Fruit fly (Drosophila melanogaster): ENCODE results near the gene Kots.

Gene Kots

dm6 chr3R:13984922-13985581 lies 21.1 kb upstream of the Kots start (continued):
- TF ChIP-seq gro (GFP tag; optimal IDR thresholded peaks at IDR 0.05) (no peak), CG2199 (GFP tag; IDR thresholded peaks at IDR 0.05) (no peak), Dfd (GFP tag; optimal IDR thresholded peaks at IDR 0.05) (no peak), grau (tag; optimal IDR thresholded peaks at IDR 0.05) (peak; percentile 74), al (GFP tag; IDR thresholded peaks at IDR 0.05) (no peak), grn (GFP tag; optimal IDR thresholded peaks at IDR 0.05) (no peak), danr (GFP tag; IDR thresholded peaks at IDR 0.05) (no peak), rib (GFP tag; IDR thresholded peaks at IDR 0.05) (0 out of 2 replicates have a peak, but pooled peaks have one; percentile 9), Hmx (GFP tag; optimal IDR thresholded peaks at IDR 0.05) (no peak), CG15514 (GFP tag; optimal IDR thresholded peaks at IDR 0.05) (no peak), CG2712 (tag; optimal IDR thresholded peaks at IDR 0.05) (peak; percentile 91), Fer1 (GFP tag; optimal IDR thresholded peaks at IDR 0.05) (peak; percentile 33), Bteb2 (GFP tag; optimal IDR thresholded peaks at IDR 0.05) (peak; percentile 45), CG3995 (GFP tag; optimal IDR thresholded peaks at IDR 0.05) (no peak), CG7987 (GFP tag; optimal IDR thresholded peaks at IDR 0.05) (no peak), caup (GFP tag; optimal IDR thresholded peaks at IDR 0.05; ENCODE audit: severe bottlenecking) (no peak), phol (tag; optimal IDR thresholded peaks at IDR 0.05) (peak; percentile 85), CG17568 (GFP tag; optimal IDR thresholded peaks at IDR 0.05) (peak; percentile 41), lbe (GFP tag; optimal IDR thresholded peaks at IDR 0.05) (peak; percentile 1), HLHmδ (GFP tag; optimal IDR thresholded peaks at IDR 0.05) (no peak), Bdp1 (GFP tag; optimal IDR thresholded peaks at IDR 0.05) (peak; percentile 29), Rx (GFP tag; IDR thresholded peaks at IDR 0.05) (0 out of 2 replicates have a peak, but pooled peaks have one; percentile 22), ems (GFP tag; optimal IDR thresholded peaks at IDR 0.05) (peak; percentile 59), CG11560 (tag; IDR thresholded peaks at IDR 0.05) (no peak), HmgD (GFP tag; optimal IDR thresholded peaks at IDR 0.05) (no peak), CG2129 (GFP tag; IDR thresholded peaks at IDR 0.05; ENCODE audit: partially characterized antibody) (no peak), MESR4 (GFP tag; optimal IDR thresholded peaks at IDR 0.05) (no peak), CG14710 (tag; optimal IDR thresholded peaks at IDR 0.05) (peak; percentile 89), C15 (GFP tag; IDR thresholded peaks at IDR 0.05) (no peak), Chrac-16 (GFP tag; optimal IDR thresholded peaks at IDR 0.05) (peak; percentile 71), Dip3 (GFP tag; optimal IDR thresholded peaks at IDR 0.05) (peak; percentile 33), crol (GFP tag; IDR thresholded peaks at IDR 0.05) (no peak), zf30C (GFP tag; optimal IDR thresholded peaks at IDR 0.05) (peak; percentile 82), amos (GFP tag; IDR thresholded peaks at IDR 0.05; ENCODE audit: partially characterized antibody) (no peak), nmo (GFP tag; optimal IDR thresholded peaks at IDR 0.05) (peak; percentile 79), Hr3 (GFP tag; optimal IDR thresholded peaks at IDR 0.05) (peak; percentile 59), CG12391 (tag; optimal IDR thresholded peaks at IDR 0.05) (peak; percentile 80), Spps (tag; optimal IDR thresholded peaks at IDR 0.05) (peak; percentile 72), exex (tag; optimal IDR thresholded peaks at IDR 0.05) (no peak), CG11247 (GFP tag; IDR thresholded peaks at IDR 0.05) (peak; percentile 49; the same call in 1 of the 2 replicates), CG10462 (GFP tag; optimal IDR thresholded peaks at IDR 0.05) (peak; percentile 62), CG2120 (GFP tag; optimal IDR thresholded peaks at IDR 0.05) (peak; percentile 6), Oaz (GFP tag; IDR thresholded peaks at IDR 0.05) (no peak), NC2β (GFP tag; optimal IDR thresholded peaks at IDR 0.05) (peak; percentile 77), unpg (GFP tag; optimal IDR thresholded peaks at IDR 0.05) (peak; percentile 83), Pdp1 (GFP tag; optimal IDR thresholded peaks at IDR 0.05) (peak; percentile 47 to 77), tgo (GFP tag; IDR thresholded peaks at IDR 0.05) (peak; percentile 64), jumu (GFP tag; optimal IDR thresholded peaks at IDR 0.05) (peak; percentile 47), aop (GFP tag; IDR thresholded peaks at IDR 0.05) (no peak), ttk (GFP tag; IDR thresholded peaks at IDR 0.05) (peak; percentile 57; the same call in 1 of the 2 replicates)
